Worm (Caenorhabditis elegans) whole organism, midembryonic: ENCODE data around the gene C38D4.10.

Source experiments
- T22C8.4 ChIP-seq: fragments of 200-800 bp; sonication (Bioruptor generic); IDR thresholded peaks from 2 replicates; pipeline ENCODE4 v1.3.6; 2022; ENCODE audit warnings: missing genetic modification characterization, missing compliant biosample characterization
- cog-1 ChIP-seq: sonication (generic microtip); optimal IDR thresholded peaks from 2 replicates; lab custom pipeline; 2016; ENCODE audit warnings: missing genetic modification characterization, missing compliant biosample characterization
- flt-1 ChIP-seq: fragments of 200-800 bp; sonication (Bioruptor generic); IDR thresholded peaks from 2 replicates; pipeline ENCODE4 v1.3.6; 2022; ENCODE audit warnings: missing genetic modification characterization, missing compliant biosample characterization
- klf-2 ChIP-seq: fragments of 200-800 bp; sonication (Bioruptor generic); conservative IDR thresholded peaks from 2 replicates; pipeline ENCODE4 v1.3.6; 2022; ENCODE audit warnings: missing genetic modification reagents, missing genetic modification characterization, missing compliant biosample characterization
- med-1 ChIP-seq: sonication (generic microtip); optimal IDR thresholded peaks from 2 replicates; lab custom pipeline; 2017; ENCODE audit warnings: missing genetic modification characterization, mild to moderate bottlenecking, missing compliant biosample characterization, antibody characterized with exemption, missing genetic modification reagents; ENCODE audit not compliant: insufficient read depth
- ref-1 ChIP-seq: fragments of 200-800 bp; sonication (Bioruptor generic); conservative IDR thresholded peaks from 2 replicates; pipeline ENCODE4 v1.3.6; 2022; ENCODE audit warnings: missing genetic modification reagents, missing genetic modification characterization, missing compliant biosample characterization
- tab-1 ChIP-seq: fragments of 200-800 bp; sonication (Bioruptor generic); IDR thresholded peaks from 2 replicates; pipeline ENCODE4 v1.3.6; 2022; ENCODE audit warnings: missing genetic modification characterization, missing compliant biosample characterization
- ztf-23 ChIP-seq: fragments of 200-800 bp; sonication (Bioruptor generic); IDR thresholded peaks from 2 replicates; pipeline ENCODE4 v1.3.6; 2022; ENCODE audit warnings: missing genetic modification reagents, missing genetic modification characterization, missing compliant biosample characterization
- ztf-29 ChIP-seq: fragments of 200-800 bp; sonication (Bioruptor generic); IDR thresholded peaks from 2 replicates; pipeline ENCODE4 v1.3.6; 2022; ENCODE audit warnings: missing genetic modification reagents, missing genetic modification characterization, missing compliant biosample characterization

The C38D4.10 gene

ce11 chrIII:4817240-4817639 lies 34.9 kb downstream of the C38D4.10 start, which contains the start of gene F26A1.4:
TSS of gene F26A1.4 (plus strand) at chrIII:4817540.
- TF ChIP-seq T22C8.4 (GFP tag; lab: Robert Waterston, UW) = no peak
- TF ChIP-seq ztf-23 (GFP tag; lab: Robert Waterston, UW) = no peak
- no peak for TF ChIP-seq ref-1 (GFP tag; lab: Robert Waterston, UW)
- no peak for TF ChIP-seq tab-1 (GFP tag; lab: Robert Waterston, UW)
- TF ChIP-seq ztf-29 = no peak

ce11 chrIII:4819843-4820242 lies 37.5 kb downstream of the C38D4.10 start, which contains the start of gene F26A1.7:
TSS of gene F26A1.7 (minus strand) at chrIII:4819943.
- no peak for TF ChIP-seq tab-1 (GFP tag; lab: Robert Waterston, UW)
- TF ChIP-seq flt-1 = no peak
- TF ChIP-seq cog-1 (tag; lab: Kevin White, UChicago) = no peak
- no peak for TF ChIP-seq med-1
- TF ChIP-seq klf-2 (GFP tag; lab: Robert Waterston, UW) = no peak
- no peak for TF ChIP-seq ref-1 (GFP tag; lab: Robert Waterston, UW)
- TF ChIP-seq ztf-23 (GFP tag; lab: Robert Waterston, UW) = no peak
- no peak for TF ChIP-seq ztf-29
- TF ChIP-seq T22C8.4 (GFP tag; lab: Robert Waterston, UW) = no peak

- TF ChIP-seq cog-1 (tag; lab: Kevin White, UChicago) = no peak
Observed at ce11 chrIII:4822140-4822539, 39.8 kb downstream of the C38D4.10 start, which contains the start of gene F26A1.8. TSS of gene F26A1.8 (minus strand) at chrIII:4822240.

- no peak for TF ChIP-seq T22C8.4 (GFP tag; lab: Robert Waterston, UW)
Observed at ce11 chrIII:4826606-4827005, 44.3 kb downstream of the C38D4.10 start, which contains the start of gene F26A1.3. TSS of gene F26A1.3 (plus strand) at chrIII:4826906.

- TF ChIP-seq tab-1 (GFP tag; lab: Robert Waterston, UW) (no peak), cog-1 (tag; lab: Kevin White, UChicago) (no peak), ztf-23 (GFP tag; lab: Robert Waterston, UW) (no peak), flt-1 (no peak), T22C8.4 (GFP tag; lab: Robert Waterston, UW) (no peak), med-1 (no peak), ref-1 (GFP tag; lab: Robert Waterston, UW) (no peak), klf-2 (GFP tag; lab: Robert Waterston, UW) (no peak), ztf-29 (no peak)
Observed at ce11 chrIII:4829440-4829839, 47.1 kb downstream of the C38D4.10 start, which contains the start of gene F26A1.9. TSS of gene F26A1.9 (minus strand) at chrIII:4829540.

- TF ChIP-seq ref-1 (GFP tag; lab: Robert Waterston, UW) (no peak), cog-1 (tag; lab: Kevin White, UChicago) (no peak), klf-2 (GFP tag; lab: Robert Waterston, UW) (no peak), med-1 (no peak), flt-1 (no peak), tab-1 (GFP tag; lab: Robert Waterston, UW) (no peak), ztf-23 (GFP tag; lab: Robert Waterston, UW) (no peak), ztf-29 (no peak), T22C8.4 (GFP tag; lab: Robert Waterston, UW) (no peak)
Observed at ce11 chrIII:4830207-4830606, 47.9 kb downstream of the C38D4.10 start, which contains the start of gene nspd-9. TSS of gene nspd-9 (minus strand) at chrIII:4830307.
